Fruit fly (Drosophila melanogaster) Kc167 (cell line): ENCODE data around the gene Calr.

ENCODE experiments used
- Myc ChIP-seq: fragments of >200 bp; optimal IDR thresholded peaks from 2 replicates; lab custom pipeline; 2017; ENCODE audit warnings: missing external identifiers
- h ChIP-seq: fragments of >200 bp; optimal IDR thresholded peaks from 3 replicates; lab custom pipeline; 2018; ENCODE audit warnings: missing external identifiers
- insv ChIP-seq: fragments of >200 bp; optimal IDR thresholded peaks from 3 replicates; lab custom pipeline; 2018; ENCODE audit warnings: missing external identifiers
- psq ChIP-seq: fragments of >200 bp; optimal IDR thresholded peaks from 2 replicates; lab custom pipeline; 2017; ENCODE audit warnings: missing external identifiers
- ttk ChIP-seq: sonication (Bioruptor generic); optimal IDR thresholded peaks from 2 replicates; lab custom pipeline; 2017; ENCODE audit warnings: missing external identifiers

DNA sequence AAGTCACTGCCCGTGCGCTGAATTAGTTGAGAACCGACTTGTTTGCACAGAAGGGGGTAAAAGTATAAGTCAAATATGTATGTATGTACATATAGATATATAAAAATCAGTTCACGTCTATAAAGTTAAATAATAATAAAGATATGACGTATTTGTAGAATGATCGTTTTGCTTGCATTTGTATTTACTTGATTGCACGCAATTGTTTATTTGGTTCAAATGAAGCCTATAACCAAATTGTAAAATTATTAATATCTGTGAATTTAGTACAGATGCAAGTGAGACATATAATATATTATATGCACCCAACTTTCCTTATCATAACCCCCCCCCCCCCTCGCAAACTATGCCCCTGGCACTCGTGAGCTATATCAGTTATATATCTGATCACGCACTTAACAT is 30.1 kb downstream of the Calr start:
- no peak for TF ChIP-seq h (lab: Kevin White, UChicago)
- TF ChIP-seq psq (lab: Kevin White, UChicago), result no peak
- no peak for TF ChIP-seq Myc (lab: Kevin White, UChicago)
- no peak for TF ChIP-seq ttk (lab: Kevin White, UChicago)
- TF ChIP-seq insv (lab: Kevin White, UChicago), result no peak
